Fruit fly (Drosophila melanogaster) whole organism, embryonic: ENCODE data around the gene CG43760.

ENCODE experiments used
- Tbp ChIP-seq: fragments of >200 bp; optimal IDR thresholded peaks from 2 replicates; lab custom pipeline; 2018; ENCODE audit warnings: missing biosample characterization, missing genetic modification characterization
- eve ChIP-seq, 2 experiments: fragments of >200 bp; optimal IDR thresholded peaks; 2 replicates each; lab custom pipeline; 2017; ENCODE audit warnings: missing biosample characterization in 2 of 2, missing genetic modification characterization in 2 of 2
- sd ChIP-seq: fragments of 200-800 bp; sonication (Bioruptor generic); optimal IDR thresholded peaks from 3 replicates; lab custom pipeline; 2018; ENCODE audit warnings: missing biosample characterization, mild to moderate bottlenecking, missing genetic modification characterization, moderate library complexity

DNA sequence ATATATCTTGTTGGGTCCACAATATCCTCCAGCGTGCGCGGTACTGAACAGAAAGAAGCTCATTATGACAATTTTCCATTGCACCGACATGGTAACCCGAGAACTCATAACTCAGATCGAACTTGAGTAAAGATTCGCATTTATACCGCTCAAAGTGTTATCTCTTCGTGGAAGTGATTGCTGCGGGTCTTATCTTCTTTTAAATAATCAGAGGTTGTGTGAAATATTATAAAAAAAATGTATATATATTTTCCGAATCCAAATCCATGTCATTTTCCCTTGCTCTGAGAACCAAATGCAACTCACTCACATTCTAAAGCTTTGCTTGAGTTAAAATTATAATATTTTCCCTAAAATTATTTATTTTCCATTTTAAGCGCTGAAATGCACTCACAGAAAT lies 35.4 kb upstream of the CG43760 start, which contains the start of gene CG42876:
- TF ChIP-seq Tbp (GFP tag; lab: Kevin White, UChicago) (no peak), sd (no peak), eve (GFP tag; optimal IDR thresholded peaks at IDR 0.05; lab: Kevin White, UChicago) (no peak)
